Fruit fly (Drosophila melanogaster) whole organism, embryonic: Measurements from ENCODE around the gene hook.

Experiments
- Abd-B ChIP-seq: fragments of 200-800 bp; sonication (Bioruptor generic); optimal IDR thresholded peaks from 2 replicates; lab custom pipeline; 2018; ENCODE audit warnings: missing biosample characterization, mild to moderate bottlenecking, missing genetic modification characterization, moderate library complexity
- CG10959 ChIP-seq: fragments of 200-800 bp; sonication (Bioruptor generic); IDR thresholded peaks from 2 replicates; pipeline ENCODE4 v1.3.6; 2022; ENCODE audit warnings: missing biosample characterization, missing genetic modification characterization
- CG10979 ChIP-seq: fragments of 200-800 bp; sonication (Bioruptor generic); optimal IDR thresholded peaks from 2 replicates; lab custom pipeline; 2018; ENCODE audit warnings: missing biosample characterization, mild to moderate bottlenecking, missing genetic modification characterization, moderate library complexity
- CG11456 ChIP-seq: fragments of 200-800 bp; sonication (Bioruptor generic); IDR thresholded peaks from 3 replicates; pipeline ENCODE4 v1.3.6; 2022; ENCODE audit warnings: missing biosample characterization, missing genetic modification characterization
- CG12219 ChIP-seq: fragments of 200-800 bp; sonication (Bioruptor generic); optimal IDR thresholded peaks from 3 replicates; lab custom pipeline; 2018; ENCODE audit warnings: missing biosample characterization, mild to moderate bottlenecking, missing genetic modification characterization
- CG1233 ChIP-seq: fragments of 200-800 bp; sonication (Bioruptor generic); optimal IDR thresholded peaks from 4 replicates; lab custom pipeline; 2018; ENCODE audit warnings: missing biosample characterization, mild to moderate bottlenecking, missing genetic modification characterization
- CG15479 ChIP-seq: fragments of 200-800 bp; sonication (Bioruptor generic); optimal IDR thresholded peaks from 3 replicates; lab custom pipeline; 2019; ENCODE audit warnings: missing biosample characterization, mild to moderate bottlenecking, missing genetic modification characterization, moderate library complexity
- CG1603 ChIP-seq: fragments of 200-800 bp; sonication (Bioruptor generic); optimal IDR thresholded peaks from 2 replicates; lab custom pipeline; 2019; ENCODE audit warnings: missing biosample characterization, mild to moderate bottlenecking, missing genetic modification characterization, moderate library complexity
- CG16815 ChIP-seq: fragments of 200-800 bp; sonication (Bioruptor generic); optimal IDR thresholded peaks from 3 replicates; lab custom pipeline; 2017; ENCODE audit warnings: missing biosample characterization, mild to moderate bottlenecking, missing genetic modification characterization
- CG18619 ChIP-seq: fragments of 200-800 bp; sonication (Bioruptor generic); optimal IDR thresholded peaks from 3 replicates; lab custom pipeline; 2017; ENCODE audit warnings: missing biosample characterization, mild to moderate bottlenecking, missing genetic modification characterization
- CG2712 ChIP-seq: fragments of 200-800 bp; optimal IDR thresholded peaks from 3 replicates; lab custom pipeline; 2019; ENCODE audit warnings: missing biosample characterization, mild to moderate bottlenecking, missing genetic modification characterization, moderate library complexity
- CG30403 ChIP-seq: fragments of 200-800 bp; sonication (Bioruptor generic); optimal IDR thresholded peaks from 3 replicates; lab custom pipeline; 2016; ENCODE audit warnings: missing biosample characterization, missing genetic modification characterization
- CG31388 ChIP-seq: fragments of 200-800 bp; sonication (Bioruptor generic); optimal IDR thresholded peaks from 2 replicates; lab custom pipeline; 2016; ENCODE audit warnings: missing biosample characterization, missing genetic modification characterization
- CG34422 ChIP-seq: fragments of 200-800 bp; sonication (Bioruptor generic); IDR thresholded peaks from 3 replicates; pipeline ENCODE4 v1.3.6; 2022; ENCODE audit warnings: missing biosample characterization, missing genetic modification characterization
- CG3847 ChIP-seq: fragments of 200-800 bp; sonication (Bioruptor generic); IDR thresholded peaks from 2 replicates; pipeline ENCODE4 v1.3.6; 2022; ENCODE audit warnings: missing biosample characterization, missing genetic modification characterization
- CG4282 ChIP-seq: fragments of 200-800 bp; sonication (Bioruptor generic); optimal IDR thresholded peaks from 2 replicates; lab custom pipeline; 2016; ENCODE audit warnings: missing biosample characterization, missing genetic modification characterization
- CG5245 ChIP-seq: fragments of 200-800 bp; sonication (Bioruptor generic); optimal IDR thresholded peaks from 3 replicates; lab custom pipeline; 2016; ENCODE audit warnings: missing biosample characterization, missing genetic modification characterization
- CG6689 ChIP-seq: fragments of 200-800 bp; sonication (Bioruptor generic); IDR thresholded peaks from 2 replicates; pipeline ENCODE4 v1.3.6; 2022; ENCODE audit warnings: missing biosample characterization, missing genetic modification characterization
- CG9215 ChIP-seq: fragments of 200-800 bp; sonication (Bioruptor generic); IDR thresholded peaks from 2 replicates; pipeline ENCODE4 v1.3.6; 2022; ENCODE audit warnings: missing biosample characterization, missing genetic modification characterization
- CkIIα-i1 ChIP-seq: fragments of 200-800 bp; sonication (Bioruptor generic); IDR thresholded peaks from 2 replicates; pipeline ENCODE4 v1.3.6; 2022; ENCODE audit warnings: missing biosample characterization, missing genetic modification characterization
- Dip3 ChIP-seq: fragments of 200-800 bp; sonication (Bioruptor generic); optimal IDR thresholded peaks from 3 replicates; lab custom pipeline; 2016; ENCODE audit warnings: missing biosample characterization, missing genetic modification characterization
- HHEX ChIP-seq: fragments of 200-800 bp; sonication (Bioruptor generic); optimal IDR thresholded peaks from 3 replicates; lab custom pipeline; 2017; ENCODE audit warnings: missing biosample characterization, mild to moderate bottlenecking, missing genetic modification characterization, missing genetic modification reagents
- Hey ChIP-seq: fragments of 200-800 bp; sonication (Bioruptor generic); optimal IDR thresholded peaks from 3 replicates; lab custom pipeline; 2018; ENCODE audit warnings: missing biosample characterization, mild to moderate bottlenecking, missing genetic modification characterization
- Side ChIP-seq: fragments of 200-800 bp; sonication (Bioruptor generic); optimal IDR thresholded peaks from 2 replicates; lab custom pipeline; 2016; ENCODE audit warnings: missing biosample characterization, missing genetic modification characterization
- Spps ChIP-seq: fragments of 200-800 bp; sonication (Bioruptor generic); optimal IDR thresholded peaks from 2 replicates; lab custom pipeline; 2018; ENCODE audit warnings: missing biosample characterization, mild to moderate bottlenecking, missing genetic modification characterization
- Usf ChIP-seq: fragments of 200-800 bp; sonication (Bioruptor generic); optimal IDR thresholded peaks from 2 replicates; lab custom pipeline; 2017; ENCODE audit warnings: missing genotype, missing biosample characterization, missing genetic modification characterization
- ara ChIP-seq: fragments of 200-800 bp; sonication (Bioruptor generic); IDR thresholded peaks from 2 replicates; pipeline ENCODE4 v1.3.6; 2022; ENCODE audit warnings: missing biosample characterization, missing genetic modification characterization
- bab2 ChIP-seq: fragments of 200-800 bp; sonication (Bioruptor generic); optimal IDR thresholded peaks from 2 replicates; lab custom pipeline; 2016; ENCODE audit warnings: missing biosample characterization, missing genetic modification characterization
- btn ChIP-seq: fragments of 200-800 bp; sonication (Bioruptor generic); optimal IDR thresholded peaks from 2 replicates; lab custom pipeline; 2016; ENCODE audit warnings: missing biosample characterization, missing genetic modification characterization
- chinmo ChIP-seq: fragments of 200-800 bp; sonication (Bioruptor generic); IDR thresholded peaks from 4 replicates; pipeline ENCODE4 v1.3.6; 2022; ENCODE audit warnings: missing biosample characterization, missing genetic modification characterization; ENCODE audit not compliant: partially characterized antibody
- fu2 ChIP-seq: fragments of 200-800 bp; sonication (Bioruptor generic); optimal IDR thresholded peaks from 2 replicates; lab custom pipeline; 2016; ENCODE audit warnings: missing biosample characterization, missing genetic modification characterization
- gce ChIP-seq: fragments of 200-800 bp; sonication (Bioruptor generic); IDR thresholded peaks from 3 replicates; pipeline ENCODE4 v1.3.6; 2022; ENCODE audit warnings: missing biosample characterization, missing genetic modification characterization
- gem ChIP-seq: fragments of 200-800 bp; sonication (Bioruptor generic); optimal IDR thresholded peaks from 2 replicates; lab custom pipeline; 2019; ENCODE audit warnings: missing biosample characterization, mild to moderate bottlenecking, missing genetic modification characterization, moderate library complexity
- gro ChIP-seq: fragments of 200-800 bp; sonication (Bioruptor generic); optimal IDR thresholded peaks from 2 replicates; lab custom pipeline; 2016; ENCODE audit warnings: missing biosample characterization, missing genetic modification characterization
- hbn ChIP-seq: fragments of 200-800 bp; sonication (Bioruptor generic); IDR thresholded peaks from 2 replicates; pipeline ENCODE4 v1.3.6; 2022; ENCODE audit warnings: missing biosample characterization, missing genetic modification characterization; ENCODE audit not compliant: partially characterized antibody
- ind ChIP-seq: fragments of 200-800 bp; sonication (Bioruptor generic); optimal IDR thresholded peaks from 3 replicates; lab custom pipeline; 2016; ENCODE audit warnings: missing biosample characterization, missing genetic modification characterization
- klu ChIP-seq: fragments of 200-800 bp; sonication (Bioruptor generic); IDR thresholded peaks from 2 replicates; pipeline ENCODE4 v1.3.6; 2022; ENCODE audit warnings: missing biosample characterization, missing genetic modification characterization
- knrl ChIP-seq: fragments of 200-800 bp; sonication (Bioruptor generic); IDR thresholded peaks from 3 replicates; pipeline ENCODE4 v1.3.6; 2022; ENCODE audit warnings: missing biosample characterization, missing genetic modification characterization; ENCODE audit not compliant: partially characterized antibody
- mld ChIP-seq: fragments of 200-800 bp; sonication (Bioruptor generic); IDR thresholded peaks from 3 replicates; pipeline ENCODE4 v1.3.6; 2022; ENCODE audit warnings: missing biosample characterization, missing genetic modification characterization; ENCODE audit not compliant: partially characterized antibody
- onecut ChIP-seq: fragments of 200-800 bp; sonication (Bioruptor generic); IDR thresholded peaks from 2 replicates; pipeline ENCODE4 v1.3.6; 2022; ENCODE audit warnings: missing biosample characterization, missing genetic modification characterization
- prd ChIP-seq, 3 experiments: fragments of >200 bp in 2 of 3; fragments of 200-800 bp in 1 of 3; sonication (Bioruptor generic) in 1 of 3; optimal IDR thresholded peaks in 2 of 3; IDR thresholded peaks in 1 of 3; 2 replicates in 2 of 3; 3 replicates in 1 of 3; pipeline versions ENCODE4 v1.3.6 to Lab custom; 2017 to 2022; ENCODE audit warnings: missing biosample characterization in 1 of 3, missing genetic modification characterization in 1 of 3
- psq ChIP-seq: fragments of 200-800 bp; sonication (Bioruptor generic); optimal IDR thresholded peaks from 2 replicates; lab custom pipeline; 2017; ENCODE audit warnings: missing biosample characterization, missing genetic modification characterization
- repo ChIP-seq: fragments of 200-800 bp; sonication (Bioruptor generic); optimal IDR thresholded peaks from 2 replicates; lab custom pipeline; 2016; ENCODE audit warnings: missing biosample characterization, missing genetic modification characterization
- shn ChIP-seq: fragments of 200-800 bp; sonication (Bioruptor generic); optimal IDR thresholded peaks from 3 replicates; lab custom pipeline; 2016; ENCODE audit warnings: missing biosample characterization, missing genetic modification characterization
- slbo ChIP-seq: fragments of 200-800 bp; sonication (Bioruptor generic); IDR thresholded peaks from 2 replicates; pipeline ENCODE4 v1.3.6; 2022; ENCODE audit warnings: missing biosample characterization, missing genetic modification characterization
- sna ChIP-seq: fragments of 200-800 bp; sonication (Bioruptor generic); IDR thresholded peaks from 2 replicates; pipeline ENCODE4 v1.3.6; 2022; ENCODE audit warnings: missing biosample characterization, missing genetic modification characterization; ENCODE audit not compliant: partially characterized antibody
- ssp ChIP-seq: fragments of 200-800 bp; sonication (Bioruptor generic); IDR thresholded peaks from 2 replicates; pipeline ENCODE4 v1.3.6; 2022; ENCODE audit warnings: missing biosample characterization, missing genetic modification characterization
- tup ChIP-seq: fragments of 200-800 bp; sonication (Bioruptor generic); optimal IDR thresholded peaks from 2 replicates; lab custom pipeline; 2016; ENCODE audit warnings: missing biosample characterization, mild to moderate bottlenecking, missing genetic modification characterization, moderate library complexity
- yki ChIP-seq: fragments of >200 bp; optimal IDR thresholded peaks from 3 replicates; lab custom pipeline; 2018

hook gene

dm6 chr2L:19023972-19024743 lies 9.1 kb downstream of the hook start (continued):
- no peak for TF ChIP-seq CG10959
- TF ChIP-seq ind (GFP tag; lab: Kevin White, UChicago): peak; percentile 58
- TF ChIP-seq CG30403 (GFP tag; lab: Kevin White, UChicago): peak; percentile 80
- peak; percentile 80 for TF ChIP-seq Hey (tag; lab: Kevin White, UChicago)
- peak; percentile 85 for TF ChIP-seq gem (tag; lab: Kevin White, UChicago)
- TF ChIP-seq CG6689 (GFP tag; lab: Robert Waterston, UW): peak; percentile 73
- no peak for TF ChIP-seq CG4282 (GFP tag; lab: Kevin White, UChicago)
- TF ChIP-seq onecut (GFP tag; lab: Robert Waterston, UW): peak; percentile 55
- TF ChIP-seq CG3847 (GFP tag; lab: Robert Waterston, UW): 0 out of 2 replicates have a peak, but pooled peaks have one; percentile 9
- TF ChIP-seq CG2712 (tag; lab: Kevin White, UChicago): peak; percentile 78
- TF ChIP-seq CG31388 (GFP tag; lab: Kevin White, UChicago): no peak
- no peak for TF ChIP-seq gce
- no peak for TF ChIP-seq repo (GFP tag; lab: Kevin White, UChicago)
- peak; percentile 25 for TF ChIP-seq CG16815 (GFP tag; lab: Kevin White, UChicago)
- no peak for TF ChIP-seq CG5245 (GFP tag; lab: Kevin White, UChicago)
- peak; percentile 24 for TF ChIP-seq CG1603 (tag; lab: Kevin White, UChicago)
- peak; percentile 69 for TF ChIP-seq CG10979 (tag; lab: Kevin White, UChicago)
- TF ChIP-seq yki: no peak
- TF ChIP-seq CkIIα-i1 (GFP tag; lab: Robert Waterston, UW): no peak
- TF ChIP-seq sna (GFP tag; lab: Robert Waterston, UW): no peak
- TF ChIP-seq btn (GFP tag; lab: Kevin White, UChicago): no peak
- no peak for TF ChIP-seq klu
- TF ChIP-seq CG9215 (GFP tag; lab: Robert Waterston, UW): peak; percentile 46; the same call in 1 of the 2 replicates
- no peak for TF ChIP-seq mld (GFP tag; lab: Robert Waterston, UW)
- no peak for TF ChIP-seq Dip3 (GFP tag; lab: Kevin White, UChicago)
- TF ChIP-seq CG34422 (GFP tag; lab: Robert Waterston, UW): no peak
- no peak; the same call in 2 of the 3 replicates for TF ChIP-seq knrl (GFP tag; lab: Robert Waterston, UW)
- TF ChIP-seq tup (GFP tag; lab: Kevin White, UChicago): no peak
- peak; percentile 70 for TF ChIP-seq CG18619 (GFP tag; lab: Kevin White, UChicago)
- no peak for TF ChIP-seq fu2 (GFP tag; lab: Kevin White, UChicago)
- no peak for TF ChIP-seq shn (GFP tag; lab: Kevin White, UChicago)
- peak; percentile 36 for TF ChIP-seq Abd-B (GFP tag; lab: Kevin White, UChicago)
- TF ChIP-seq ssp (GFP tag; lab: Robert Waterston, UW): no peak
- 0 out of 4 replicates have a peak, but pooled peaks have one; percentile 38 for TF ChIP-seq chinmo (GFP tag; lab: Robert Waterston, UW)
- TF ChIP-seq CG11456 (GFP tag; lab: Robert Waterston, UW): peak; percentile 55; the same call in 1 of the 3 replicates
- TF ChIP-seq CG15479: no peak
- TF ChIP-seq CG12219 (GFP tag; lab: Kevin White, UChicago): peak; percentile 54
- peak; percentile 67 for TF ChIP-seq slbo (GFP tag; lab: Robert Waterston, UW)
- TF ChIP-seq Spps (tag; lab: Kevin White, UChicago): no peak
- no peak for TF ChIP-seq prd (optimal IDR thresholded peaks at IDR 0.05; lab: Kevin White, UChicago)
- peak; percentile 46; the same call in 2 of the 3 replicates for TF ChIP-seq prd (GFP tag; IDR thresholded peaks at IDR 0.05; lab: Robert Waterston, UW)
- TF ChIP-seq psq (GFP tag; lab: Kevin White, UChicago): peak; percentile 38
- 0 out of 2 replicates have a peak, but pooled peaks have one; percentile 14 for TF ChIP-seq ara (GFP tag; lab: Robert Waterston, UW)
- TF ChIP-seq hbn: no peak
- TF ChIP-seq bab2 (GFP tag; lab: Kevin White, UChicago): peak; percentile 5
- TF ChIP-seq CG1233 (GFP tag; lab: Kevin White, UChicago): peak; percentile 64
- no peak for TF ChIP-seq Usf (GFP tag; lab: Kevin White, UChicago)
- peak; percentile 78 for TF ChIP-seq HHEX (GFP tag; lab: Kevin White, UChicago)
- no peak for TF ChIP-seq Side (GFP tag; lab: Kevin White, UChicago)
- no peak for TF ChIP-seq gro (GFP tag; lab: Kevin White, UChicago)
